Fruit fly (Drosophila melanogaster): ENCODE data around the gene fzr.

The fzr gene

DNA sequence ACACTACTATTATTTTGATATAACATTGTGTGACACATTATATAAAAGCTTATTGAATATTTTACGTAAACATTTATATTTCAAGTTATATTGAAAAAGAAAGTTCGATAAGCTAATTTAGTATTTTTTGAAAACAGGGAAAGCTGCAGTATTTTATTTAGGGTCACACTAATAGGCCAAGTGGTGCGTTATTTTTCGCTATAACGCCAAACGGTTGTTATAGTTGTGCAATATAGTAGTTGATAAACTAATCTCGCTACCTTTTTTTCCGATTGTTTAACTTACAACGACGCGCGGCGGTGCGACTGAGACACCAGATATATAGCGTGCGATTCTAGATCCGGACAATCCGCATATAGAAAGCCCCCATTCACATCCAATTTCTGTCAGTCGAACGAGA lies 22.8 kb upstream of the fzr start, which contains the start of gene Pdha (continued):
- TF ChIP-seq bsh (GFP tag; optimal IDR thresholded peaks at IDR 0.05): no peak
- TF ChIP-seq fd3F (GFP tag; optimal IDR thresholded peaks at IDR 0.05): no peak
- TF ChIP-seq CG6683 (GFP tag; optimal IDR thresholded peaks at IDR 0.05): no peak
- TF ChIP-seq Adf1 (GFP tag; IDR thresholded peaks at IDR 0.05): no peak
- TF ChIP-seq CG14441 (GFP tag; IDR thresholded peaks at IDR 0.05): no peak
- TF ChIP-seq Hey (tag; optimal IDR thresholded peaks at IDR 0.05): no peak
- TF ChIP-seq tna (GFP tag; IDR thresholded peaks at IDR 0.05; ENCODE audit: partially characterized antibody): no peak
- peak; percentile 22 for TF ChIP-seq BEAF-32 (GFP tag; optimal IDR thresholded peaks at IDR 0.05)
- no peak for TF ChIP-seq Meics (GFP tag; optimal IDR thresholded peaks at IDR 0.05)

- no peak for TF ChIP-seq Opbp (GFP tag; IDR thresholded peaks at IDR 0.05; ENCODE audit: partially characterized antibody)
- TF ChIP-seq CG11696 (GFP tag; IDR thresholded peaks at IDR 0.05): peak; percentile 36; the same call in 1 of the 2 replicates
- no peak for TF ChIP-seq CG7963 (GFP tag; IDR thresholded peaks at IDR 0.05; ENCODE audit: partially characterized antibody)
- peak; percentile 10 for TF ChIP-seq Ssrp (tag; optimal IDR thresholded peaks at IDR 0.05)
- TF ChIP-seq CG10959 (GFP tag; IDR thresholded peaks at IDR 0.05): no peak
- TF ChIP-seq CG17802 (tag; optimal IDR thresholded peaks at IDR 0.05): no peak
- peak; percentile 20 for TF ChIP-seq CG1602 (GFP tag; optimal IDR thresholded peaks at IDR 0.05)
- 0 out of 3 replicates have a peak, but pooled peaks have one; percentile 42 for TF ChIP-seq zfh1 (GFP tag; IDR thresholded peaks at IDR 0.05)
- TF ChIP-seq Med (GFP tag): peak; percentile 46
- peak; percentile 0 for TF ChIP-seq Oli (tag; optimal IDR thresholded peaks at IDR 0.05)
- TF ChIP-seq bcd (GFP tag; optimal IDR thresholded peaks at IDR 0.05): peak; percentile 25
- peak; percentile 49; the same call in 2 of the 3 replicates for TF ChIP-seq CG11695 (GFP tag; IDR thresholded peaks at IDR 0.05)
- no peak for TF ChIP-seq Kr (GFP tag; optimal IDR thresholded peaks at IDR 0.05)
- no peak for TF ChIP-seq tup (GFP tag; optimal IDR thresholded peaks at IDR 0.05)
- no peak for TF ChIP-seq CG33557 (GFP tag; optimal IDR thresholded peaks at IDR 0.05)
- TF ChIP-seq CG11456 (GFP tag; IDR thresholded peaks at IDR 0.05): no peak
- peak; percentile 20; the same call in 2 of the 3 replicates for TF ChIP-seq tgo (GFP tag; IDR thresholded peaks at IDR 0.05)
- peak; percentile 34; the same call in 1 of the 2 replicates for TF ChIP-seq lmd (GFP tag; IDR thresholded peaks at IDR 0.05)
- TF ChIP-seq mam (GFP tag; optimal IDR thresholded peaks at IDR 0.05): peak; percentile 1
- TF ChIP-seq Rfx (GFP tag; IDR thresholded peaks at IDR 0.05): peak; percentile 19; the same call in 1 of the 2 replicates
- TF ChIP-seq grau (tag; optimal IDR thresholded peaks at IDR 0.05): peak; percentile 12
- peak; percentile 48; the same call in 1 of the 2 replicates for TF ChIP-seq Xrp1 (GFP tag; IDR thresholded peaks at IDR 0.05)
- TF ChIP-seq CG6689 (GFP tag; IDR thresholded peaks at IDR 0.05): peak; percentile 55
- TF ChIP-seq nmo (GFP tag; optimal IDR thresholded peaks at IDR 0.05): peak; percentile 30
- TF ChIP-seq ara (GFP tag; IDR thresholded peaks at IDR 0.05): 0 out of 2 replicates have a peak, but pooled peaks have one; percentile 12
- no peak for TF ChIP-seq Lhr (GFP tag; optimal IDR thresholded peaks at IDR 0.05)
- peak; percentile 7 for TF ChIP-seq CG10209 (GFP tag; optimal IDR thresholded peaks at IDR 0.05)
- no peak for TF ChIP-seq D19B (GFP tag; optimal IDR thresholded peaks at IDR 0.05)
- peak; percentile 38; the same call in 1 of the 2 replicates for TF ChIP-seq CG14014 (GFP tag; IDR thresholded peaks at IDR 0.05)
- TF ChIP-seq D (optimal IDR thresholded peaks at IDR 0.05): no peak
- TF ChIP-seq D (GFP tag; optimal IDR thresholded peaks at IDR 0.05): peak; percentile 12
- no peak; the same call in 1 of the 2 replicates for TF ChIP-seq sens-2 (GFP tag; IDR thresholded peaks at IDR 0.05)
- peak; percentile 27 for TF ChIP-seq phol (tag; optimal IDR thresholded peaks at IDR 0.05)
- peak; percentile 38; the same call in 1 of the 2 replicates for TF ChIP-seq Ptx1 (GFP tag; IDR thresholded peaks at IDR 0.05)
- TF ChIP-seq seq (GFP tag; IDR thresholded peaks at IDR 0.05): 0 out of 2 replicates have a peak, but pooled peaks have one; percentile 31
- peak; percentile 32 for TF ChIP-seq CG9727 (GFP tag; optimal IDR thresholded peaks at IDR 0.05)
- peak; percentile 27 for TF ChIP-seq Hr3 (GFP tag; optimal IDR thresholded peaks at IDR 0.05)
- TF ChIP-seq slp2 (GFP tag; optimal IDR thresholded peaks at IDR 0.05): no peak
- TF ChIP-seq sens (GFP tag): peak; percentile 65
- peak; percentile 60 for TF ChIP-seq dmrt99B (tag; optimal IDR thresholded peaks at IDR 0.05)
These were observed 20.4 kb upstream of the fzr start for dm6 chrX:4699775-4700174.
